Fruit fly (Drosophila melanogaster) whole organism, embryonic: ENCODE data around the gene unc-119.
A peak's percentile ranks its signal among the peaks of the same experiment; 100 is the strongest.

Experiments used
- Asciz ChIP-seq: fragments of 200-800 bp; sonication (Bioruptor generic); optimal IDR thresholded peaks from 2 replicates; lab custom pipeline; 2017; ENCODE audit warnings: missing biosample characterization, mild to moderate bottlenecking, missing genetic modification characterization, missing genetic modification reagents
- Awh ChIP-seq: fragments of 200-800 bp; sonication (Bioruptor generic); IDR thresholded peaks from 2 replicates; pipeline ENCODE4, ENCODE4 v1.3.6; 2022; ENCODE audit warnings: missing biosample characterization, missing genetic modification characterization
- CG10431 ChIP-seq: fragments of 200-800 bp; sonication (Bioruptor generic); optimal IDR thresholded peaks from 3 replicates; lab custom pipeline; 2018; ENCODE audit warnings: missing biosample characterization, mild to moderate bottlenecking, missing genetic modification characterization
- CG11247 ChIP-seq: fragments of 200-800 bp; sonication (Bioruptor generic); IDR thresholded peaks from 2 replicates; pipeline ENCODE4 v1.3.6; 2022; ENCODE audit warnings: missing biosample characterization, missing genetic modification characterization
- CG11398 ChIP-seq: fragments of 200-800 bp; sonication (Bioruptor generic); optimal IDR thresholded peaks from 2 replicates; lab custom pipeline; 2016; ENCODE audit warnings: missing biosample characterization, missing genetic modification characterization
- CG12659 ChIP-seq: fragments of 200-800 bp; sonication (Bioruptor generic); optimal IDR thresholded peaks from 3 replicates; lab custom pipeline; 2017; ENCODE audit warnings: mild to moderate bottlenecking, missing biosample characterization, missing genetic modification reagents, missing genetic modification characterization
- CG14710 ChIP-seq: fragments of 200-800 bp; sonication (Bioruptor generic); optimal IDR thresholded peaks from 3 replicates; lab custom pipeline; 2019; ENCODE audit warnings: missing biosample characterization, mild to moderate bottlenecking, missing genetic modification characterization, moderate library complexity
- CG15269 ChIP-seq: fragments of 200-800 bp; sonication (Bioruptor generic); optimal IDR thresholded peaks from 2 replicates; lab custom pipeline; 2018; ENCODE audit warnings: missing biosample characterization, mild to moderate bottlenecking, missing genetic modification characterization, moderate library complexity
- CG16779 ChIP-seq: fragments of 200-800 bp; sonication (Bioruptor generic); IDR thresholded peaks from 2 replicates; pipeline ENCODE4 v1.3.6; 2022; ENCODE audit warnings: missing biosample characterization, missing genetic modification characterization
- CG17385 ChIP-seq: fragments of 200-800 bp; sonication (Bioruptor generic); optimal IDR thresholded peaks from 3 replicates; lab custom pipeline; 2018; ENCODE audit warnings: missing biosample characterization, mild to moderate bottlenecking, missing genetic modification characterization
- CG17568 ChIP-seq: fragments of 200-800 bp; sonication (Bioruptor generic); optimal IDR thresholded peaks from 2 replicates; lab custom pipeline; 2018; ENCODE audit warnings: missing biosample characterization, mild to moderate bottlenecking, missing genetic modification characterization, moderate library complexity
- CG18262 ChIP-seq: fragments of 200-800 bp; optimal IDR thresholded peaks from 3 replicates; lab custom pipeline; 2019; ENCODE audit warnings: missing biosample characterization, mild to moderate bottlenecking, missing genetic modification characterization, moderate library complexity
- CG1832 ChIP-seq: fragments of 200-800 bp; sonication (Bioruptor generic); optimal IDR thresholded peaks from 2 replicates; lab custom pipeline; 2017; ENCODE audit warnings: missing biosample characterization, mild to moderate bottlenecking, missing genetic modification characterization, inconsistent platforms
- CG32532 ChIP-seq: fragments of 200-800 bp; sonication (Bioruptor generic); IDR thresholded peaks from 2 replicates; pipeline ENCODE4 v1.3.6; 2022; ENCODE audit warnings: missing biosample characterization, missing genetic modification characterization
- CG3838 ChIP-seq: fragments of 200-800 bp; sonication (Bioruptor generic); optimal IDR thresholded peaks from 3 replicates; lab custom pipeline; 2016; ENCODE audit warnings: missing biosample characterization, missing genetic modification characterization
- CG43689 ChIP-seq: fragments of 200-800 bp; sonication (Bioruptor generic); IDR thresholded peaks from 2 replicates; pipeline ENCODE4 v1.3.6; 2022; ENCODE audit warnings: missing biosample characterization, missing genetic modification characterization
- CG7786 ChIP-seq: fragments of 200-800 bp; sonication (Bioruptor generic); optimal IDR thresholded peaks from 2 replicates; lab custom pipeline; 2016; ENCODE audit warnings: missing biosample characterization, missing genetic modification characterization
- CG8359 ChIP-seq: fragments of 200-800 bp; sonication (Bioruptor generic); optimal IDR thresholded peaks from 2 replicates; lab custom pipeline; 2017; ENCODE audit warnings: missing biosample characterization, mild to moderate bottlenecking, missing genetic modification characterization, borderline replicate concordance
- CG9609 ChIP-seq: fragments of 200-800 bp; sonication (Bioruptor generic); optimal IDR thresholded peaks from 3 replicates; lab custom pipeline; 2016; ENCODE audit warnings: missing biosample characterization, missing genetic modification characterization
- Dad ChIP-seq: fragments of 200-800 bp; sonication (Bioruptor generic); optimal IDR thresholded peaks from 3 replicates; lab custom pipeline; 2016; ENCODE audit warnings: missing biosample characterization, missing genetic modification characterization
- Dbx ChIP-seq: fragments of 200-800 bp; sonication (Bioruptor generic); IDR thresholded peaks from 3 replicates; pipeline ENCODE4 v1.3.6; 2022; ENCODE audit warnings: missing biosample characterization, missing genetic modification characterization
- Drgx ChIP-seq: fragments of 200-800 bp; sonication (Bioruptor generic); IDR thresholded peaks from 2 replicates; pipeline ENCODE4 v1.3.6; 2022; ENCODE audit warnings: missing biosample characterization, missing genetic modification characterization
- Elba2 ChIP-seq: fragments of 200-800 bp; sonication (Bioruptor generic); optimal IDR thresholded peaks from 3 replicates; lab custom pipeline; 2016; ENCODE audit warnings: missing biosample characterization, missing genetic modification characterization
- Ets65A ChIP-seq: fragments of 200-800 bp; sonication (Bioruptor generic); peaks from one replicate; lab custom pipeline; 2016; ENCODE audit warnings: missing biosample characterization, missing genetic modification characterization
- Fer3 ChIP-seq: fragments of 200-800 bp; sonication (Bioruptor generic); optimal IDR thresholded peaks from 2 replicates; lab custom pipeline; 2018; ENCODE audit warnings: missing biosample characterization, mild to moderate bottlenecking, missing genetic modification characterization, moderate library complexity
- Gsc ChIP-seq: fragments of 200-800 bp; sonication (Bioruptor generic); IDR thresholded peaks from 2 replicates; pipeline ENCODE4 v1.3.6; 2022; ENCODE audit warnings: missing biosample characterization, missing genetic modification characterization
- HmgZ ChIP-seq: fragments of 200-800 bp; sonication (Bioruptor generic); optimal IDR thresholded peaks from 2 replicates; lab custom pipeline; 2018; ENCODE audit warnings: missing biosample characterization, mild to moderate bottlenecking, missing genetic modification characterization
- Meics ChIP-seq: fragments of 200-800 bp; sonication (Bioruptor generic); optimal IDR thresholded peaks from 2 replicates; lab custom pipeline; 2017; ENCODE audit warnings: missing biosample characterization, mild to moderate bottlenecking, missing genetic modification characterization
- NC2α ChIP-seq: fragments of 200-800 bp; sonication (Bioruptor generic); optimal IDR thresholded peaks from 2 replicates; lab custom pipeline; 2016; ENCODE audit warnings: missing biosample characterization, missing genetic modification characterization
- NC2β ChIP-seq: fragments of 200-800 bp; sonication (Bioruptor generic); optimal IDR thresholded peaks from 2 replicates; lab custom pipeline; 2016; ENCODE audit warnings: missing biosample characterization, missing genetic modification characterization
- Six4 ChIP-seq: fragments of 200-800 bp; sonication (Bioruptor generic); optimal IDR thresholded peaks from 2 replicates; lab custom pipeline; 2016; ENCODE audit warnings: missing biosample characterization, missing genetic modification characterization
- Sox102F ChIP-seq: fragments of 200-800 bp; sonication (Bioruptor generic); optimal IDR thresholded peaks from 2 replicates; lab custom pipeline; 2018; ENCODE audit warnings: missing biosample characterization, mild to moderate bottlenecking, missing genetic modification characterization, moderate library complexity
- Xrp1 ChIP-seq: fragments of 200-800 bp; sonication (Bioruptor generic); IDR thresholded peaks from 2 replicates; pipeline ENCODE4 v1.3.6; 2022; ENCODE audit warnings: missing biosample characterization, missing genetic modification characterization
- ap ChIP-seq: fragments of 200-800 bp; sonication (Bioruptor generic); IDR thresholded peaks from 2 replicates; pipeline ENCODE4 v1.3.6; 2022; ENCODE audit warnings: missing biosample characterization, missing genetic modification characterization
- cas ChIP-seq: fragments of 200-800 bp; sonication (Bioruptor generic); IDR thresholded peaks from 2 replicates; pipeline ENCODE4 v1.3.6; 2022; ENCODE audit warnings: missing biosample characterization, missing genetic modification characterization
- cg ChIP-seq: fragments of 200-800 bp; sonication (Bioruptor generic); optimal IDR thresholded peaks from 3 replicates; lab custom pipeline; 2019; ENCODE audit warnings: missing biosample characterization, mild to moderate bottlenecking, missing genetic modification characterization, moderate library complexity
- esg ChIP-seq: fragments of 200-800 bp; sonication (Bioruptor generic); conservative IDR thresholded peaks from 2 replicates; pipeline ENCODE4 v1.3.6; 2022; ENCODE audit warnings: missing biosample characterization, missing genetic modification characterization
- fu2 ChIP-seq: fragments of 200-800 bp; sonication (Bioruptor generic); optimal IDR thresholded peaks from 2 replicates; lab custom pipeline; 2016; ENCODE audit warnings: missing biosample characterization, missing genetic modification characterization
- gfzf ChIP-seq: fragments of 200-800 bp; sonication (Bioruptor generic); optimal IDR thresholded peaks from 2 replicates; lab custom pipeline; 2016; ENCODE audit warnings: missing biosample characterization, mild to moderate bottlenecking, missing genetic modification characterization, moderate library complexity
- h ChIP-seq: fragments of >200 bp; optimal IDR thresholded peaks from 2 replicates; lab custom pipeline; 2017
- lilli ChIP-seq: fragments of 200-800 bp; sonication (Bioruptor generic); optimal IDR thresholded peaks from 3 replicates; lab custom pipeline; 2016; ENCODE audit warnings: missing biosample characterization, missing genetic modification characterization
- onecut ChIP-seq: fragments of 200-800 bp; sonication (Bioruptor generic); IDR thresholded peaks from 2 replicates; pipeline ENCODE4 v1.3.6; 2022; ENCODE audit warnings: missing biosample characterization, missing genetic modification characterization
- otp ChIP-seq: fragments of 200-800 bp; sonication (Bioruptor generic); IDR thresholded peaks from 3 replicates; pipeline ENCODE4, ENCODE4 v1.3.6; 2022; ENCODE audit warnings: missing biosample characterization, missing genetic modification characterization
- pb ChIP-seq: fragments of 200-800 bp; sonication (Bioruptor generic); optimal IDR thresholded peaks from 3 replicates; lab custom pipeline; 2016; ENCODE audit warnings: missing biosample characterization, missing genetic modification characterization
- phol ChIP-seq: fragments of 200-800 bp; sonication (Bioruptor generic); optimal IDR thresholded peaks from 3 replicates; lab custom pipeline; 2018; ENCODE audit warnings: missing biosample characterization, mild to moderate bottlenecking, missing genetic modification characterization, moderate library complexity
- repo ChIP-seq: fragments of 200-800 bp; sonication (Bioruptor generic); optimal IDR thresholded peaks from 2 replicates; lab custom pipeline; 2016; ENCODE audit warnings: missing biosample characterization, missing genetic modification characterization
- rib ChIP-seq: fragments of 200-800 bp; sonication (Bioruptor generic); IDR thresholded peaks from 2 replicates; pipeline ENCODE4 v1.3.6; 2022; ENCODE audit warnings: missing biosample characterization, missing genetic modification characterization
- stc ChIP-seq: fragments of 200-800 bp; sonication (Bioruptor generic); IDR thresholded peaks from 2 replicates; pipeline ENCODE4 v1.3.6; 2022; ENCODE audit warnings: missing biosample characterization, missing genetic modification characterization
- sug ChIP-seq: fragments of 200-800 bp; optimal IDR thresholded peaks from 2 replicates; lab custom pipeline; 2019; ENCODE audit warnings: missing biosample characterization, mild to moderate bottlenecking, missing genetic modification characterization, moderate library complexity
- tin ChIP-seq: fragments of 200-800 bp; sonication (Bioruptor generic); optimal IDR thresholded peaks from 3 replicates; lab custom pipeline; 2016; ENCODE audit warnings: missing biosample characterization, missing genetic modification characterization
- tx ChIP-seq: fragments of 200-800 bp; sonication (Bioruptor generic); optimal IDR thresholded peaks from 2 replicates; lab custom pipeline; 2016; ENCODE audit warnings: missing biosample characterization, missing genetic modification characterization

unc-119 gene

DNA sequence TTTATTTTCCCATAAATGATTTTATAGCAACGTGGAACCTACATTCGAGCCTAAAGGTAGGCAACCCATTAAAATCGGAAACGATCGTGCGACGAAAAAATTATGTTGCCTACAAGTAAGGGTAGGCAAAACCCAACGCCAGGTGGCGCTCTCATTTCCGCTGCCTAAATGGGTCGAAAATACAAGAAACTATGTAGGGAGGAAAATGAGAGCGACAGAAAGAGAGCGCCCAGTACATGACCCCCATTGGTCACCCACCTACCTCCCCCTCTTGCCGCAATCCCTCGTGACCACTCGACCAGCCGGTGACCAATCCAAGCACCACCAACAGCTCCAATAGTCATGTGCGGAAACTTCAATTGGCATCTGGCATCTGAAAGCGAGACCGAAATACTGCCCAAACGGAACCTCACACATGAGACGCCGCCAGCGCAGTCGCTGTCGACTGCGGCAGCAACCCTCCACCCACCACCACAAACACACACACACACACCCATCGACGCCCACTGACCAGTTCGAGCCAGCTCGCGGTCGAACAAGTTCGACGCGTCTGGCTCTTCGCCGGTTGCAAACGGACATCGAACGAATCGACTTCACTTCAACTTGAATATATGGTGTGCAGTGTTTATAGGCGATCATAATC, 49.0 kb downstream of the unc-119 start (continued):
- TF ChIP-seq Six4 (peak; percentile 54), CG11398 (peak; percentile 72), cas (GFP tag; lab: Robert Waterston, UW) (no peak), pb (GFP tag; lab: Kevin White, UChicago) (peak; percentile 84), CG14710 (peak; percentile 74), onecut (GFP tag; lab: Robert Waterston, UW) (peak; percentile 89), Ets65A (GFP tag; lab: Kevin White, UChicago) (peak; percentile 99), tin (GFP tag; lab: Kevin White, UChicago) (peak; percentile 81), CG17568 (GFP tag; lab: Kevin White, UChicago) (peak; percentile 67), repo (peak; percentile 77), otp (peak; percentile 83; the same call in 2 of the 3 replicates), gfzf (GFP tag; lab: Kevin White, UChicago) (no peak), Sox102F (GFP tag; lab: Kevin White, UChicago) (peak; percentile 73), Drgx (GFP tag; lab: Robert Waterston, UW) (peak; percentile 66; the same call in 1 of the 2 replicates), h (lab: Kevin White, UChicago) (no peak), tx (GFP tag; lab: Kevin White, UChicago) (peak; percentile 34), CG7786 (GFP tag; lab: Kevin White, UChicago) (peak; percentile 54), Dad (GFP tag; lab: Kevin White, UChicago) (peak; percentile 68), CG18262 (tag; lab: Kevin White, UChicago) (peak; percentile 67), Meics (GFP tag; lab: Kevin White, UChicago) (peak; percentile 86), esg (GFP tag; lab: Robert Waterston, UW) (no peak), Dbx (peak; percentile 78), CG11247 (GFP tag; lab: Robert Waterston, UW) (peak; percentile 63), CG9609 (GFP tag; lab: Kevin White, UChicago) (peak; percentile 74), CG32532 (GFP tag; lab: Robert Waterston, UW) (peak; percentile 85), NC2β (peak; percentile 84), CG12659 (GFP tag; lab: Kevin White, UChicago) (peak; percentile 71), CG10431 (GFP tag; lab: Kevin White, UChicago) (peak; percentile 85), rib (GFP tag; lab: Robert Waterston, UW) (no peak), sug (tag; lab: Kevin White, UChicago) (no peak), Xrp1 (GFP tag; lab: Robert Waterston, UW) (peak; percentile 49; the same call in 1 of the 2 replicates), Awh (peak; percentile 80), CG1832 (peak; percentile 18), fu2 (peak; percentile 52), Asciz (GFP tag; lab: Kevin White, UChicago) (peak; percentile 43), Fer3 (peak; percentile 79), NC2α (GFP tag; lab: Kevin White, UChicago) (peak; percentile 46), Gsc (no peak), CG16779 (GFP tag; lab: Robert Waterston, UW) (peak; percentile 76), CG43689 (GFP tag; lab: Robert Waterston, UW) (peak; percentile 66), CG15269 (tag; lab: Kevin White, UChicago) (peak; percentile 73), HmgZ (peak; percentile 72), stc (peak; percentile 84), cg (GFP tag; lab: Kevin White, UChicago) (peak; percentile 54), ap (peak; percentile 63), CG17385 (GFP tag; lab: Kevin White, UChicago) (peak; percentile 75), CG3838 (GFP tag; lab: Kevin White, UChicago) (peak; percentile 44), Elba2 (peak; percentile 59), lilli (GFP tag; lab: Kevin White, UChicago) (peak; percentile 49), CG8359 (GFP tag; lab: Kevin White, UChicago) (peak; percentile 63), phol (peak; percentile 78)
